Worm (Caenorhabditis elegans) whole organism, young adult: ENCODE results near the gene F08G2.7.
A peak's percentile ranks its signal among the peaks of the same experiment; 100 is the strongest.
"Not testable (repeated sequence)": the region's sequence is repeated elsewhere in the genome, so short reads cannot be mapped to it uniquely, and the experiment has no call there.

Experiments used
- B0336.3 ChIP-seq: fragments of 200-800 bp; sonication (Bioruptor generic); IDR thresholded peaks from 2 replicates; pipeline ENCODE4 v1.3.6; 2022; ENCODE audit warnings: missing genetic modification characterization, missing compliant biosample characterization
- D2030.7 ChIP-seq: fragments of 200-800 bp; sonication (Bioruptor generic); IDR thresholded peaks from 2 replicates; pipeline ENCODE4 v1.3.6; 2022; ENCODE audit warnings: missing genetic modification reagents, missing genetic modification characterization, missing compliant biosample characterization
- F33H1.4 ChIP-seq: fragments of 200-800 bp; sonication (Bioruptor generic); IDR thresholded peaks from 2 replicates; pipeline ENCODE4 v1.3.6; 2022; ENCODE audit warnings: missing genetic modification reagents, missing genetic modification characterization, missing compliant biosample characterization
- F49E8.2 ChIP-seq: sonication (generic microtip); optimal IDR thresholded peaks from 3 replicates; lab custom pipeline; 2017; ENCODE audit warnings: missing genetic modification characterization, mild to moderate bottlenecking, missing compliant biosample characterization, antibody characterized with exemption, moderate library complexity; ENCODE audit not compliant: insufficient read depth
- F52B5.7 ChIP-seq: sonication (generic microtip); optimal IDR thresholded peaks from 2 replicates; lab custom pipeline; 2016; ENCODE audit warnings: mild to moderate bottlenecking, missing genetic modification characterization, missing compliant biosample characterization
- Y53F4B.3 ChIP-seq: fragments of 200-800 bp; sonication (Bioruptor generic); IDR thresholded peaks from 2 replicates; pipeline ENCODE4 v1.3.6; 2022; ENCODE audit warnings: missing genetic modification reagents, missing genetic modification characterization, missing compliant biosample characterization
- Y53G8AR.9 ChIP-seq: fragments of 200-800 bp; sonication (Bioruptor generic); conservative IDR thresholded peaks from 2 replicates; pipeline ENCODE4 v1.3.6; 2022; ENCODE audit warnings: missing genetic modification reagents, missing genetic modification characterization, missing compliant biosample characterization
- ama-1 ChIP-seq, 3 experiments: fragments of 150-350 bp in 1 of 3; sonication (generic microtip) in 2 of 3; optimal IDR thresholded peaks; 2 replicates each; lab custom pipeline; 2014 to 2018; ENCODE audit warnings: missing biosample characterization in 2 of 3, missing genetic modification characterization in 2 of 3, missing genetic modification reagents in 2 of 3
- aptf-2 ChIP-seq: fragments of 200-800 bp; sonication (Bioruptor generic); conservative IDR thresholded peaks from 2 replicates; pipeline ENCODE4 v1.3.6; 2022; ENCODE audit warnings: missing genetic modification reagents, missing genetic modification characterization, missing compliant biosample characterization
- aptf-3 ChIP-seq: fragments of 200-800 bp; sonication (Bioruptor generic); IDR thresholded peaks from 2 replicates; pipeline ENCODE4 v1.3.6; 2022; ENCODE audit warnings: missing genetic modification characterization, missing compliant biosample characterization
- athp-1 ChIP-seq: sonication (generic microtip); optimal IDR thresholded peaks from 2 replicates; lab custom pipeline; 2017; ENCODE audit warnings: mild to moderate bottlenecking, missing genetic modification characterization, missing compliant biosample characterization
- attf-6 ChIP-seq: fragments of 200-800 bp; sonication (Bioruptor generic); IDR thresholded peaks from 2 replicates; pipeline ENCODE4 v1.3.6; 2022; ENCODE audit warnings: missing genetic modification reagents, missing genetic modification characterization, missing compliant biosample characterization
- cebp-1 ChIP-seq, 2 experiments: fragments of 200-800 bp in 1 of 2; sonication (Bioruptor generic) in 1 of 2; sonication (generic microtip) in 1 of 2; IDR thresholded peaks in 1 of 2; optimal IDR thresholded peaks in 1 of 2; 2 replicates each; pipeline versions ENCODE4 v1.3.6 to Lab custom; 2017 to 2022; ENCODE audit warnings: missing compliant biosample characterization in 2 of 2, missing genetic modification characterization in 2 of 2, mild to moderate bottlenecking in 1 of 2, missing genetic modification reagents in 1 of 2, moderate library complexity in 1 of 2
- ceh-100 ChIP-seq: fragments of 200-800 bp; sonication (Bioruptor generic); IDR thresholded peaks from 2 replicates; pipeline ENCODE4 v1.3.6; 2022; ENCODE audit warnings: missing genetic modification reagents, missing genetic modification characterization, missing compliant biosample characterization
- dox-1 ChIP-seq: fragments of 200-800 bp; sonication (Bioruptor generic); IDR thresholded peaks from 2 replicates; pipeline ENCODE4 v1.3.6; 2022; ENCODE audit warnings: missing genetic modification reagents, missing genetic modification characterization, missing compliant biosample characterization
- dpl-1 ChIP-seq: fragments of 150-350 bp; optimal IDR thresholded peaks from 2 replicates; lab custom pipeline; 2014; ENCODE audit warnings: missing biosample characterization, missing genetic modification reagents, missing genetic modification characterization
- efl-1 ChIP-seq: fragments of 150-350 bp; optimal IDR thresholded peaks from 2 replicates; lab custom pipeline; 2014; ENCODE audit warnings: missing biosample characterization, missing genetic modification reagents, missing genetic modification characterization
- egrh-3 ChIP-seq: fragments of 200-800 bp; sonication (Bioruptor generic); IDR thresholded peaks from 2 replicates; pipeline ENCODE4 v1.3.6; 2022; ENCODE audit warnings: missing genetic modification reagents, missing genetic modification characterization, missing compliant biosample characterization
- ekl-4 ChIP-seq: fragments of 200-800 bp; sonication (Bioruptor generic); IDR thresholded peaks from 2 replicates; pipeline ENCODE4 v1.3.6; 2022; ENCODE audit warnings: missing genetic modification reagents, missing genetic modification characterization, missing compliant biosample characterization
- him-1 ChIP-seq: sonication (generic microtip); optimal IDR thresholded peaks from 2 replicates; lab custom pipeline; 2016; ENCODE audit warnings: missing genotype, missing genetic modification reagents, missing genetic modification characterization, missing compliant biosample characterization
- hmg-1.2 ChIP-seq: fragments of 200-800 bp; sonication (Bioruptor generic); IDR thresholded peaks from 2 replicates; pipeline ENCODE4 v1.3.6; 2022; ENCODE audit warnings: missing genetic modification reagents, missing genetic modification characterization, missing compliant biosample characterization
- hrde-1 ChIP-seq: sonication (generic microtip); optimal IDR thresholded peaks from 2 replicates; lab custom pipeline; 2016; ENCODE audit warnings: missing genetic modification characterization, mild to moderate bottlenecking, missing compliant biosample characterization, moderate library complexity, missing genotype, missing genetic modification reagents, borderline replicate concordance
- lin-40 ChIP-seq: sonication (generic microtip); optimal IDR thresholded peaks from 2 replicates; lab custom pipeline; 2016; ENCODE audit warnings: missing genetic modification characterization, mild to moderate bottlenecking, missing compliant biosample characterization, missing genotype, missing genetic modification reagents
- madf-6 ChIP-seq: fragments of 200-800 bp; sonication (Bioruptor generic); IDR thresholded peaks from 2 replicates; pipeline ENCODE4 v1.3.6; 2022; ENCODE audit warnings: missing genetic modification reagents, missing genetic modification characterization, missing compliant biosample characterization
- mcd-1 ChIP-seq: fragments of 200-800 bp; sonication (Bioruptor generic); IDR thresholded peaks from 2 replicates; pipeline ENCODE4 v1.3.6; 2022; ENCODE audit warnings: missing genetic modification reagents, missing genetic modification characterization, missing compliant biosample characterization
- nfya-2 ChIP-seq: fragments of 200-800 bp; sonication (Bioruptor generic); IDR thresholded peaks from 2 replicates; pipeline ENCODE4 v1.3.6; 2022; ENCODE audit warnings: missing genetic modification reagents, missing genetic modification characterization, missing compliant biosample characterization
- nfyb-1 ChIP-seq: fragments of 200-800 bp; sonication (Bioruptor generic); IDR thresholded peaks from 2 replicates; pipeline ENCODE4 v1.3.6; 2022; ENCODE audit warnings: missing genetic modification reagents, missing genetic modification characterization, missing compliant biosample characterization
- pbrm-1 ChIP-seq: fragments of 200-800 bp; sonication (Bioruptor generic); IDR thresholded peaks from 2 replicates; pipeline ENCODE4 v1.3.6; 2022; ENCODE audit warnings: missing genetic modification reagents, missing genetic modification characterization, missing compliant biosample characterization
- rcor-1 ChIP-seq: fragments of 200-800 bp; sonication (Bioruptor generic); IDR thresholded peaks from 2 replicates; pipeline ENCODE4 v1.3.6; 2022; ENCODE audit warnings: missing genetic modification reagents, missing genetic modification characterization, missing compliant biosample characterization
- rpc-1 ChIP-seq, 2 experiments: fragments of 150-350 bp in 1 of 2; sonication (generic microtip) in 1 of 2; optimal IDR thresholded peaks; 2 replicates each; lab custom pipeline; 2014 to 2018; ENCODE audit warnings: missing biosample characterization in 1 of 2, missing genetic modification characterization in 1 of 2, missing genetic modification reagents in 1 of 2, missing genotype in 1 of 2
- snpc-1.1 ChIP-seq: sonication (generic microtip); optimal IDR thresholded peaks from 2 replicates; lab custom pipeline; 2017; ENCODE audit warnings: missing genetic modification characterization, mild to moderate bottlenecking, missing compliant biosample characterization, antibody characterized with exemption, moderate library complexity, missing genotype, missing genetic modification reagents; ENCODE audit not compliant: insufficient read depth
- snpc-3.4 ChIP-seq: sonication (generic microtip); optimal IDR thresholded peaks from 2 replicates; lab custom pipeline; 2017; ENCODE audit warnings: missing genetic modification characterization, mild to moderate bottlenecking, missing compliant biosample characterization, antibody characterized with exemption, moderate library complexity, missing genotype, missing genetic modification reagents
- snpc-4 ChIP-seq, 5 experiments: fragments of 150-350 bp in 1 of 5; sonication (generic microtip) in 4 of 5; optimal IDR thresholded peaks; 2 replicates each; lab custom pipeline; 2014 to 2018; ENCODE audit warnings: missing genetic modification characterization in 5 of 5, missing biosample characterization in 3 of 5, antibody characterized with exemption in 2 of 5, mild to moderate bottlenecking in 2 of 5, missing compliant biosample characterization in 2 of 5, missing genotype in 2 of 5, moderate library complexity in 2 of 5, missing genetic modification reagents in 1 of 5
- tlf-1 ChIP-seq: fragments of 200-800 bp; sonication (Bioruptor generic); optimal IDR thresholded peaks from 2 replicates; lab custom pipeline; 2018; ENCODE audit warnings: mild to moderate bottlenecking, missing genetic modification characterization, missing compliant biosample characterization
- unc-130 ChIP-seq: sonication (generic microtip); optimal IDR thresholded peaks from 2 replicates; lab custom pipeline; 2016; ENCODE audit warnings: missing genetic modification reagents, missing genetic modification characterization, missing compliant biosample characterization
- unc-62 ChIP-seq: fragments of 150-350 bp; optimal IDR thresholded peaks from 2 replicates; lab custom pipeline; 2014; ENCODE audit warnings: missing biosample characterization, missing genetic modification reagents, missing genetic modification characterization
- xnd-1 ChIP-seq: sonication (generic microtip); optimal IDR thresholded peaks from 2 replicates; lab custom pipeline; 2016; ENCODE audit warnings: missing genotype, missing genetic modification reagents, missing genetic modification characterization, missing compliant biosample characterization
- zfh-2 ChIP-seq: fragments of 200-800 bp; sonication (Bioruptor generic); conservative IDR thresholded peaks from 2 replicates; pipeline ENCODE4 v1.3.6; 2022; ENCODE audit warnings: missing genetic modification reagents, missing genetic modification characterization, missing compliant biosample characterization
- ztf-25 ChIP-seq: fragments of 200-800 bp; sonication (Bioruptor generic); IDR thresholded peaks from 2 replicates; pipeline ENCODE4 v1.3.6; 2022; ENCODE audit warnings: missing genetic modification reagents, missing genetic modification characterization, missing compliant biosample characterization
- ztf-28 ChIP-seq: fragments of 200-800 bp; sonication (Bioruptor generic); IDR thresholded peaks from 2 replicates; pipeline ENCODE4 v1.3.6; 2022; ENCODE audit warnings: missing genetic modification reagents, missing genetic modification characterization, missing compliant biosample characterization

The F08G2.7 gene

DNA sequence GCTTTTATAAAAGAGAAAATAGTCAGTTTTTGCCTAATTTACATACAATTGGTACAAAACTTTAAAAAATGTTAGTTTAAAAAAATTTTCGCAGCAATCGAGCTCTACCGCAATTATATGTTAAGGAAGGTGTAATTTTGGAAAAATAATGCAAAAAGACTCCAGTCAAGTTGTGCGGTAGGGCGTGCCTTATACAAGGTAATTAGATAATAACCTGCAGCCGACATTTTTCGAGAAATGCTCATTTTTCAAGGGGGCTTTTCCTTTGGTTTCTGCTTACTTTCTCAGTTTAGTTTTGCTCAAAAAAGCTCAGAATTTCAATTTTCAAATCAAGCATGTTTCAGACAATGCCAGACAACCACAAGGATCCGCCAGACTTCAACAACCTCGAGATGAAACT, 10.7 kb downstream of the F08G2.7 start, which contains the start of gene F08G2.4:
Gene F08G2.4, plus strand, starts transcription at position 348 of the 400 bp plus-strand sequence.
- TF ChIP-seq Y53F4B.3 (GFP tag; lab: Robert Waterston, UW) (no peak), snpc-4 (GFP tag; optimal IDR thresholded peaks at IDR 0.05; lab: Kevin White, UChicago) (no peak), snpc-4 (tag; optimal IDR thresholded peaks at IDR 0.05; lab: Kevin White, UChicago) (peak in 2 of 4 experiments; percentile 41 to 69), snpc-1.1 (tag; lab: Kevin White, UChicago) (peak; percentile 63), dpl-1 (no peak)
- TF ChIP-seq, all 124 proteins: peak for 2

DNA sequence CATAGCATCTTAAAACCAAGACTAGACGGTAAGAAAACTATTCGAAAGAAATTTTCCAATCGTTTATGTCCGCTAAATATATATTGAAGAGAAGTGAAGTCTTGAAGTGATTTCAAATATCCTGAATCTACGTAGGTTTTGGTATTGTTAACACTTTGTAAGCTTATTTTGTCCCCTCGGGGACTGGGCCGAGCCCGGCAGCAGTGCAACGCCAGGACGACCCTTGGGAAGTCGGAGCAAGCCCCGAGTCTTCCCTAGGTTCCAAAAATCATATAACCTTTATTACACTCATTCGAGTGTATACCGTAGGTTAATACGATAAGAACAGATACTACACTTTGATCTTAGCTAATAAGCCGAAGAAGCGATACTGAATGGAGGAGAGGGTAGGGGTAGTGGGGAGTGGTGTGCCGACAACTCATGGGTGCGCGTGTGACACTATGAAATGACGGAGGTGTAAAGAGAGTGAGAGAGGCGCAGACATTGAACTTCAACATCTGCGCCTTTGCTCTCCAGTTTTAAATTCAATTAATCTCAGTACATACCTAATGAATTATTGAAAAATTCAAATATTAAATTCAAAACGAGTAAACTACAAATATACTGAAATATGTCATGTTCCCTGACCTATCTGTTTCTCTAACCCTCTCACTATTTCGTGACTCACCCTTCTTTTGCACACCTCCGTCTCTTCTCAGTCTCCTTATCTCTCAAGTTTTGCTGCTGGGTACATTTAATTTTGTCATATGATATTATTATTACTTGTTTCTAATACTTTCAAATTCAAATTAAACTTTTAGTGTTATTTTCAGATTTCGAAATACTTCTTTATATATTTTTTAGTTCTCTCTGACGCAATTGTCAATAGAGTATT, 11.6 kb downstream of the F08G2.7 start:
- TF ChIP-seq cebp-1 (GFP tag; IDR thresholded peaks at IDR 0.05; lab: Robert Waterston, UW) (peak; percentile 41; the same call in 1 of the 2 replicates), cebp-1 (tag; optimal IDR thresholded peaks at IDR 0.05; lab: Kevin White, UChicago) (peak; percentile 79), rcor-1 (GFP tag; lab: Robert Waterston, UW) (peak; percentile 89), dox-1 (peak; percentile 88), him-1 (tag; lab: Kevin White, UChicago) (peak; percentile 48), attf-6 (GFP tag; lab: Robert Waterston, UW) (peak; percentile 95), ztf-25 (0 out of 2 replicates have a peak, but pooled peaks have one; percentile 3), F49E8.2 (tag; lab: Kevin White, UChicago) (peak; percentile 85), unc-130 (GFP tag; lab: Kevin White, UChicago) (peak; percentile 29), lin-40 (peak; percentile 43), hrde-1 (tag; lab: Kevin White, UChicago) (peak; percentile 47), F52B5.7 (peak; percentile 63), ama-1 (optimal IDR thresholded peaks at IDR 0.05; lab: Kevin White, UChicago) (peak; percentile 25), pbrm-1 (peak; percentile 95), snpc-4 (GFP tag; optimal IDR thresholded peaks at IDR 0.05; lab: Kevin White, UChicago) (peak; percentile 92), snpc-4 (tag; optimal IDR thresholded peaks at IDR 0.05; lab: Kevin White, UChicago) (peak; percentile 90 to 98 (median 95)), aptf-3 (GFP tag; lab: Robert Waterston, UW) (0 out of 2 replicates have a peak, but pooled peaks have one; percentile 46), zfh-2 (peak; percentile 69), mcd-1 (GFP tag; lab: Robert Waterston, UW) (peak; percentile 64; the same call in 1 of the 2 replicates), tlf-1 (GFP tag; lab: Kevin White, UChicago) (peak; percentile 13), Y53G8AR.9 (GFP tag; lab: Robert Waterston, UW) (peak; percentile 71; the same call in 1 of the 2 replicates), athp-1 (tag; lab: Kevin White, UChicago) (peak; percentile 28), efl-1 (GFP tag; lab: Kevin White, UChicago) (peak; percentile 47), xnd-1 (tag; lab: Kevin White, UChicago) (peak; percentile 42), ztf-28 (GFP tag; lab: Robert Waterston, UW) (peak; percentile 89), ekl-4 (GFP tag; lab: Robert Waterston, UW) (peak; percentile 55; the same call in 1 of the 2 replicates), unc-62 (peak; percentile 21), hmg-1.2 (peak; percentile 88), madf-6 (GFP tag; lab: Robert Waterston, UW) (peak; percentile 84), nfya-2 (GFP tag; lab: Robert Waterston, UW) (0 out of 2 replicates have a peak, but pooled peaks have one; percentile 40), B0336.3 (GFP tag; lab: Robert Waterston, UW) (peak; percentile 81), rpc-1 (optimal IDR thresholded peaks at IDR 0.05; lab: Kevin White, UChicago) (peak; percentile 6), rpc-1 (tag; optimal IDR thresholded peaks at IDR 0.05; lab: Kevin White, UChicago) (peak; percentile 4), F33H1.4 (peak; percentile 59), D2030.7 (GFP tag; lab: Robert Waterston, UW) (peak; percentile 97), ceh-100 (GFP tag; lab: Robert Waterston, UW) (peak; percentile 72), nfyb-1 (GFP tag; lab: Robert Waterston, UW) (0 out of 2 replicates have a peak, but pooled peaks have one; percentile 59), snpc-3.4 (tag; lab: Kevin White, UChicago) (peak; percentile 84), egrh-3 (0 out of 2 replicates have a peak, but pooled peaks have one; percentile 22), aptf-2 (GFP tag; lab: Robert Waterston, UW) (peak; percentile 90), snpc-1.1 (tag; lab: Kevin White, UChicago) (peak; percentile 90)
- not testable (repeated sequence) for TF ChIP-seq ama-1 (GFP tag; optimal IDR thresholded peaks at IDR 0.05; lab: Kevin White, UChicago)
